Worm (Caenorhabditis elegans) whole organism, young adult: Measurements from ENCODE around the gene col-145.

Experiments used
- B0035.1 ChIP-seq: sonication (generic microtip); optimal IDR thresholded peaks from 2 replicates; lab custom pipeline; 2016; ENCODE audit warnings: missing genetic modification characterization, mild to moderate bottlenecking, missing compliant biosample characterization, missing genotype, missing genetic modification reagents
- B0261.1 ChIP-seq: sonication (generic microtip); optimal IDR thresholded peaks from 2 replicates; lab custom pipeline; 2016; ENCODE audit warnings: mild to moderate bottlenecking, missing genetic modification characterization, moderate library complexity, missing compliant biosample characterization
- F23B12.7 ChIP-seq: sonication (generic microtip); optimal IDR thresholded peaks from 2 replicates; lab custom pipeline; 2017; ENCODE audit warnings: missing genetic modification characterization, mild to moderate bottlenecking, missing compliant biosample characterization, antibody characterized with exemption, moderate library complexity; ENCODE audit not compliant: insufficient read depth
- F37B4.10 ChIP-seq: fragments of 200-800 bp; sonication (Bioruptor generic); IDR thresholded peaks from 2 replicates; pipeline ENCODE4 v1.3.6; 2022; ENCODE audit warnings: missing genetic modification characterization, missing compliant biosample characterization
- F39B2.1 ChIP-seq: fragments of 200-800 bp; sonication (Bioruptor generic); IDR thresholded peaks from 2 replicates; pipeline ENCODE4 v1.3.6; 2022; ENCODE audit warnings: missing genetic modification reagents, missing genetic modification characterization, missing compliant biosample characterization
- K11D2.4 ChIP-seq: fragments of 200-800 bp; sonication (Bioruptor generic); IDR thresholded peaks from 2 replicates; pipeline ENCODE4 v1.3.6; 2022; ENCODE audit warnings: missing genetic modification reagents, missing genetic modification characterization, missing compliant biosample characterization
- Y53G8AR.9 ChIP-seq: fragments of 200-800 bp; sonication (Bioruptor generic); conservative IDR thresholded peaks from 2 replicates; pipeline ENCODE4 v1.3.6; 2022; ENCODE audit warnings: missing genetic modification reagents, missing genetic modification characterization, missing compliant biosample characterization
- Y56A3A.18 ChIP-seq: fragments of 200-800 bp; sonication (Bioruptor generic); IDR thresholded peaks from 2 replicates; pipeline ENCODE4 v1.3.6; 2022; ENCODE audit warnings: missing genetic modification reagents, missing genetic modification characterization, missing compliant biosample characterization
- Y95B8A.8 ChIP-seq: fragments of 200-800 bp; sonication (Bioruptor generic); IDR thresholded peaks from 2 replicates; pipeline ENCODE4 v1.3.6; 2022; ENCODE audit warnings: missing genetic modification reagents, missing genetic modification characterization, missing compliant biosample characterization
- ZK185.1 ChIP-seq: sonication (generic microtip); optimal IDR thresholded peaks from 2 replicates; lab custom pipeline; 2016; ENCODE audit warnings: mild to moderate bottlenecking, missing genetic modification characterization, missing compliant biosample characterization; ENCODE audit not compliant: poor library complexity, severe bottlenecking
- akir-1 ChIP-seq: fragments of 200-800 bp; sonication (Bioruptor generic); optimal IDR thresholded peaks from 2 replicates; lab custom pipeline; 2018; ENCODE audit warnings: mild to moderate bottlenecking, missing genetic modification characterization, moderate library complexity, missing compliant biosample characterization
- ama-1 ChIP-seq, 3 experiments: fragments of 150-350 bp in 1 of 3; sonication (generic microtip) in 2 of 3; optimal IDR thresholded peaks; 2 replicates each; lab custom pipeline; 2014 to 2018; ENCODE audit warnings: missing biosample characterization in 2 of 3, missing genetic modification characterization in 2 of 3, missing genetic modification reagents in 2 of 3
- aptf-3 ChIP-seq: fragments of 200-800 bp; sonication (Bioruptor generic); IDR thresholded peaks from 2 replicates; pipeline ENCODE4 v1.3.6; 2022; ENCODE audit warnings: missing genetic modification characterization, missing compliant biosample characterization
- atf-7 ChIP-seq: sonication (generic microtip); optimal IDR thresholded peaks from 2 replicates; lab custom pipeline; 2017; ENCODE audit warnings: mild to moderate bottlenecking, missing genetic modification characterization, missing compliant biosample characterization
- ceh-91 ChIP-seq: fragments of 200-800 bp; sonication (Bioruptor generic); IDR thresholded peaks from 2 replicates; pipeline ENCODE4 v1.3.6; 2022; ENCODE audit warnings: missing genetic modification reagents, missing genetic modification characterization, missing compliant biosample characterization
- chd-7 ChIP-seq: sonication (generic microtip); optimal IDR thresholded peaks from 2 replicates; lab custom pipeline; 2016; ENCODE audit warnings: mild to moderate bottlenecking, missing genetic modification characterization, moderate library complexity, missing compliant biosample characterization
- die-1 ChIP-seq: sonication (generic microtip); optimal IDR thresholded peaks from 2 replicates; lab custom pipeline; 2016; ENCODE audit warnings: missing genotype, mild to moderate bottlenecking, missing genetic modification characterization, missing compliant biosample characterization
- ekl-4 ChIP-seq: fragments of 200-800 bp; sonication (Bioruptor generic); IDR thresholded peaks from 2 replicates; pipeline ENCODE4 v1.3.6; 2022; ENCODE audit warnings: missing genetic modification reagents, missing genetic modification characterization, missing compliant biosample characterization
- him-1 ChIP-seq: sonication (generic microtip); optimal IDR thresholded peaks from 2 replicates; lab custom pipeline; 2016; ENCODE audit warnings: missing genotype, missing genetic modification reagents, missing genetic modification characterization, missing compliant biosample characterization
- hmg-1.2 ChIP-seq: fragments of 200-800 bp; sonication (Bioruptor generic); IDR thresholded peaks from 2 replicates; pipeline ENCODE4 v1.3.6; 2022; ENCODE audit warnings: missing genetic modification reagents, missing genetic modification characterization, missing compliant biosample characterization
- hrde-1 ChIP-seq: sonication (generic microtip); optimal IDR thresholded peaks from 2 replicates; lab custom pipeline; 2016; ENCODE audit warnings: missing genetic modification characterization, mild to moderate bottlenecking, missing compliant biosample characterization, moderate library complexity, missing genotype, missing genetic modification reagents, borderline replicate concordance
- let-526 ChIP-seq: fragments of 200-800 bp; sonication (Bioruptor generic); IDR thresholded peaks from 2 replicates; pipeline ENCODE4 v1.3.6; 2022; ENCODE audit warnings: missing genetic modification reagents, missing genetic modification characterization, missing compliant biosample characterization
- lin-26 ChIP-seq: fragments of 200-800 bp; sonication (Bioruptor generic); IDR thresholded peaks from 2 replicates; pipeline ENCODE4 v1.3.6; 2022; ENCODE audit warnings: missing genetic modification reagents, missing genetic modification characterization, missing compliant biosample characterization
- lin-40 ChIP-seq: sonication (generic microtip); optimal IDR thresholded peaks from 2 replicates; lab custom pipeline; 2016; ENCODE audit warnings: missing genetic modification characterization, mild to moderate bottlenecking, missing compliant biosample characterization, missing genotype, missing genetic modification reagents
- lsl-1 ChIP-seq: fragments of 200-800 bp; sonication (Bioruptor generic); optimal IDR thresholded peaks from 2 replicates; lab custom pipeline; 2018; ENCODE audit warnings: mild to moderate bottlenecking, missing genetic modification characterization, moderate library complexity, missing compliant biosample characterization
- madf-10 ChIP-seq: sonication (generic microtip); optimal IDR thresholded peaks from 2 replicates; lab custom pipeline; 2016; ENCODE audit warnings: mild to moderate bottlenecking, missing genetic modification characterization, missing compliant biosample characterization
- mcd-1 ChIP-seq: fragments of 200-800 bp; sonication (Bioruptor generic); IDR thresholded peaks from 2 replicates; pipeline ENCODE4 v1.3.6; 2022; ENCODE audit warnings: missing genetic modification reagents, missing genetic modification characterization, missing compliant biosample characterization
- mel-28 ChIP-seq: sonication (generic microtip); optimal IDR thresholded peaks from 2 replicates; lab custom pipeline; 2016; ENCODE audit warnings: borderline replicate concordance, mild to moderate bottlenecking, missing genetic modification characterization, missing compliant biosample characterization
- mxl-1 ChIP-seq: sonication (generic microtip); optimal IDR thresholded peaks from 2 replicates; lab custom pipeline; 2016; ENCODE audit warnings: missing genetic modification characterization, missing compliant biosample characterization
- nhr-80 ChIP-seq: sonication (generic microtip); optimal IDR thresholded peaks from 2 replicates; lab custom pipeline; 2016; ENCODE audit warnings: missing genetic modification characterization, missing compliant biosample characterization
- sea-2 ChIP-seq: fragments of 200-800 bp; sonication (Bioruptor generic); IDR thresholded peaks from 2 replicates; pipeline ENCODE4 v1.3.6; 2022; ENCODE audit warnings: missing genetic modification characterization, missing compliant biosample characterization
- unc-130 ChIP-seq: sonication (generic microtip); optimal IDR thresholded peaks from 2 replicates; lab custom pipeline; 2016; ENCODE audit warnings: missing genetic modification reagents, missing genetic modification characterization, missing compliant biosample characterization
- ztf-26 ChIP-seq: sonication (generic microtip); optimal IDR thresholded peaks from 2 replicates; lab custom pipeline; 2017; ENCODE audit warnings: missing genetic modification characterization, missing compliant biosample characterization
- ztf-3 ChIP-seq: fragments of 200-800 bp; sonication (Bioruptor generic); optimal IDR thresholded peaks from 2 replicates; lab custom pipeline; 2018; ENCODE audit warnings: mild to moderate bottlenecking, missing genetic modification characterization, missing compliant biosample characterization

Gene col-145

ce11 chrV:9197121-9197520 lies 34.3 kb upstream of the col-145 start, which contains the start of gene C24B5.4:
Gene C24B5.4, minus strand, starts transcription at chrV:9197326.
- TF ChIP-seq mxl-1 (no peak), nhr-80 (tag; lab: Kevin White, UChicago) (peak; percentile 19)

- TF ChIP-seq ztf-26 (tag; lab: Kevin White, UChicago) (no peak), mxl-1 (no peak), die-1 (no peak), aptf-3 (GFP tag; lab: Robert Waterston, UW) (no peak), him-1 (no peak)
These were observed 31.2 kb upstream of the col-145 start for ce11 chrV:9194055-9194454.

DNA sequence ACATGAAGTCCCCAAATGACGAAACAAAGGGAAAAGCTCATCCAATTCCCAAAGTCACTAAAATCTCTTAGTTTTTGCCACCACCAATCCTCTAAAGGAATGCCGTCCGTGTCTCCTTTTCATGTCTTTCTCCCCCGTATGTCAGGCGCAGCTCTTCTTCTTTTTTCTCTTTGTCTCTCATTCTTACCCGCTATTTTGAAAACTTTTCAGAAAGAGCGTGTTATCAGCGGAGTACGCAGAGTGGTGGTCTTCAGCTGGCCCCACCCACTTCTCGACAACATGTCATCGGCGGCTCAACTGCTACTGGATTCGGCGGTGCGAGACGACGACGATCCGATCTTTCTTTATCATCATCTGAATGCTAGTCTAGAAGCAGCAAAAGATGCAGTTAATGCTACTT lies 28.6 kb upstream of the col-145 start, which contains the start of gene sphr-1:
sphr-1 (plus strand) TSS at position 205 of the 400 bp plus-strand sequence.
- TF ChIP-seq hmg-1.2, result peak; percentile 65; the same call in 1 of the 2 replicates
- TF ChIP-seq ama-1 (optimal IDR thresholded peaks at IDR 0.05; lab: Kevin White, UChicago), result no peak
- no peak for TF ChIP-seq ama-1 (GFP tag; optimal IDR thresholded peaks at IDR 0.05; lab: Kevin White, UChicago)
- TF ChIP-seq sea-2 (GFP tag; lab: Robert Waterston, UW), result no peak
- TF ChIP-seq, all 124 proteins: peak for 1

- TF ChIP-seq him-1, result no peak
- no peak for TF ChIP-seq mel-28 (tag; lab: Kevin White, UChicago)
- no peak for TF ChIP-seq akir-1 (GFP tag; lab: Kevin White, UChicago)
- no peak for TF ChIP-seq B0035.1 (tag; lab: Kevin White, UChicago)
- TF ChIP-seq ekl-4 (GFP tag; lab: Robert Waterston, UW), result no peak
- TF ChIP-seq lin-40 (tag; lab: Kevin White, UChicago), result no peak
- TF ChIP-seq K11D2.4, result no peak
These were observed 23.2 kb upstream of the col-145 start for ce11 chrV:9186028-9186427.

DNA sequence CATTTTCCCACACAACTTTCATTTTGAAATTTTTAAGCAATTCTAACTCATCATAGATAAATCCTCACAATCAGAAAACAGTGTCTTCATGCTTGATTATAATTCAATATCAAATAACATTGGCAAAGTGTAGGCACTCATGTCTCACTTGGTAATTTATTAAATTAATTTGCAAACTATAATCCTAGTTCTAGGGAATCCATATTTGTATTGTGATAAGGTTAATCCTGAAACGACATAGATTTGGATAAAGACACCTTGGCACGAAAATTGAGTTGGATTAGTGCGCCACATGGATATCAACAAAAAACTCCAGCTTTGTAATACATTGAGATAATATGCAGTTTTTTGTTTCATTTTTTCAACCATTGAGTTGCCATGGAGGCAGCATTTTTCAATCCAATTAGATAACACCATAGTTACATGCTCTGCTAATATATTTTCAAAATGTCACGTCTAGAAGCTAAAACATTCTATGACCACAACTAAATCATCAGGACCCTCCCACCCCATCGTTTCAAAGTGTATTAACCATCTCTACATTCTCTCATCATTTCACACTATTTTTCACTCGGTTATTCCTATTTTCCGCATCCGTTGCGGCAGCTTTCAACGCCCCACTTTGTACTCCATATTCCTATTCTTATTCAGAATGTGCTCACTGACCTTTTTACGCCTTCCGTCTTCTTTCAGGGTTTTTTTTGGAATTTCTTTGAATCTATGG lies 21.1 kb upstream of the col-145 start:
- TF ChIP-seq ztf-3 (GFP tag; lab: Kevin White, UChicago), result no peak
- TF ChIP-seq madf-10, result no peak
- TF ChIP-seq F39B2.1, result no peak
- no peak for TF ChIP-seq lin-26 (GFP tag; lab: Robert Waterston, UW)
- TF ChIP-seq lsl-1 (GFP tag; lab: Kevin White, UChicago), result no peak

DNA sequence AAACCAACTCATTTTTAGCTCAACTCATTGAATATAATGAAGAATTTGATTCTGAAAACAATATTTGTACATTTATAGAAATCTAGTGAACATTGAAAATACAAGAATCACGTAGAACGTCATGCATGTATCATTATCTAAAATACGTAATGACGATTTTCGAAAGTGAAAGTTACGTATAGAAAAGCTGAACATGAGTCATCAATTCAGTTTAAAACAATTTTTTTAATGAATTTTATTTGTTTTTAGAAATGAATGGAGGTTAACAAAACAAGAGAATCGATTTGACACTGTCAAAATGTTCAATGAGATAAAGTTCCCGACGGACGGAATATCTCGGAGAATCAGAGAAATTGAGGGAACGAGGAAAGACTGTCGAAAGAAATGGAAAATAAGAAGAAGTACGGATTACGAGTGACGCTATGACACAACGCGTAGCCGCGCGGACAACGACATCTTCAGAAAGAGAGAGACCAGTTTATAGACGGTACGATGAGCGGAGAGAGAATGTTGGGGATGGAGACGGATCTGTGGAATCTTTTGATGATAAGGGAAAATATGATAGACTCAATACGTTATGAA lies 19.0 kb upstream of the col-145 start, which contains the start of gene ptr-1:
ptr-1 (minus strand) TSS at position 51 of the 582 bp plus-strand sequence.
- no peak for TF ChIP-seq let-526 (GFP tag; lab: Robert Waterston, UW)
- TF ChIP-seq F37B4.10 (GFP tag; lab: Robert Waterston, UW), result 0 out of 2 replicates have a peak, but pooled peaks have one; percentile 44

- no peak for TF ChIP-seq ama-1 (optimal IDR thresholded peaks at IDR 0.05; lab: Kevin White, UChicago)
- no peak for TF ChIP-seq ama-1 (GFP tag; optimal IDR thresholded peaks at IDR 0.05; lab: Kevin White, UChicago)
- TF ChIP-seq Y53G8AR.9 (GFP tag; lab: Robert Waterston, UW), result 0 out of 2 replicates have a peak, but pooled peaks have one; percentile 22
- TF ChIP-seq chd-7, result no peak
- TF ChIP-seq ekl-4 (GFP tag; lab: Robert Waterston, UW), result peak; percentile 70; the same call in 1 of the 2 replicates
- TF ChIP-seq unc-130 (GFP tag; lab: Kevin White, UChicago), result no peak
- TF ChIP-seq die-1, result peak; percentile 3
- no peak for TF ChIP-seq mel-28 (tag; lab: Kevin White, UChicago)
- no peak for TF ChIP-seq ceh-91 (GFP tag; lab: Robert Waterston, UW)
- TF ChIP-seq Y56A3A.18, result peak; percentile 49; the same call in 1 of the 2 replicates
- no peak for TF ChIP-seq Y95B8A.8
- TF ChIP-seq F23B12.7 (tag; lab: Kevin White, UChicago), result peak; percentile 88
- no peak for TF ChIP-seq atf-7 (tag; lab: Kevin White, UChicago)
- TF ChIP-seq hrde-1 (tag; lab: Kevin White, UChicago), result no peak
- TF ChIP-seq mcd-1 (GFP tag; lab: Robert Waterston, UW), result peak; percentile 84
- peak; percentile 46 for TF ChIP-seq ZK185.1 (tag; lab: Kevin White, UChicago)
- TF ChIP-seq B0261.1 (tag; lab: Kevin White, UChicago), result no peak
These were observed 12.5 kb upstream of the col-145 start, which contains the start of gene spas-1 for ce11 chrV:9175218-9175837. Gene spas-1, plus strand, starts transcription at chrV:9175789.
